Worm (Caenorhabditis elegans): ENCODE measurements around the gene ttr-20.

The ttr-20 gene

ce11 chrIV:4244510-4244909 is 2.1 kb upstream of the ttr-20 start, which contains the start of gene col-34:
Gene col-34, minus strand, starts transcription at chrIV:4244610.
- TF ChIP-seq nhr-237 (tag; optimal IDR thresholded peaks at IDR 0.05): no peak
- TF ChIP-seq drap-1 (GFP tag; optimal IDR thresholded peaks at IDR 0.05): no peak
- no peak for TF ChIP-seq bed-3 (GFP tag; optimal IDR thresholded peaks at IDR 0.05)
- TF ChIP-seq hlh-1 (tag; optimal IDR thresholded peaks at IDR 0.05): no peak

- TF ChIP-seq lin-13 (tag; optimal IDR thresholded peaks at IDR 0.05) (peak; percentile 15), sem-2 (GFP tag; optimal IDR thresholded peaks at IDR 0.05) (no peak), lsy-2 (tag; optimal IDR thresholded peaks at IDR 0.05) (peak; percentile 70), nhr-28 (tag; optimal IDR thresholded peaks at IDR 0.05) (no peak), ces-1 (GFP tag; optimal IDR thresholded peaks at IDR 0.05) (peak; percentile 68), sptf-1 (tag; optimal IDR thresholded peaks at IDR 0.05) (peak; percentile 29), cnd-1 (tag; optimal IDR thresholded peaks at IDR 0.05) (no peak), unc-62 (GFP tag; optimal IDR thresholded peaks at IDR 0.05) (no peak), mep-1 (tag; optimal IDR thresholded peaks at IDR 0.05) (peak; percentile 32), ceh-39 (tag; optimal IDR thresholded peaks at IDR 0.05) (peak; percentile 3), elt-3 (tag; optimal IDR thresholded peaks at IDR 0.05) (no peak), unc-120 (tag; optimal IDR thresholded peaks at IDR 0.05; ENCODE audit: poor library complexity, severe bottlenecking) (peak; percentile 42), pha-4 (tag; optimal IDR thresholded peaks at IDR 0.05) (peak; percentile 31), ztf-11 (tag; optimal IDR thresholded peaks at IDR 0.05) (no peak), mls-2 (tag; optimal IDR thresholded peaks at IDR 0.05) (no peak)
Measured at ce11 chrIV:4247334-4247733, 741 bp downstream of the ttr-20 start.

- TF ChIP-seq drap-1 (GFP tag; optimal IDR thresholded peaks at IDR 0.05) (no peak), nhr-76 (tag; optimal IDR thresholded peaks at IDR 0.05) (no peak), lsy-2 (tag; optimal IDR thresholded peaks at IDR 0.05) (no peak), elt-3 (tag; optimal IDR thresholded peaks at IDR 0.05) (no peak), nhr-28 (tag; optimal IDR thresholded peaks at IDR 0.05) (no peak), ceh-39 (tag; optimal IDR thresholded peaks at IDR 0.05) (no peak), snpc-4 (tag; optimal IDR thresholded peaks at IDR 0.05) (no peak), lin-32 (GFP tag; optimal IDR thresholded peaks at IDR 0.05) (no peak), cnd-1 (tag; optimal IDR thresholded peaks at IDR 0.05) (no peak)
Measured at ce11 chrIV:4247770-4248169, 1.2 kb downstream of the ttr-20 start, which contains the start of gene ama-1. Gene ama-1, plus strand, starts transcription at chrIV:4248070.

ce11 chrIV:4254989-4255582 is 8.5 kb downstream of the ttr-20 start:
- TF ChIP-seq ceh-39 (tag; optimal IDR thresholded peaks at IDR 0.05) (no peak), ceh-83 (GFP tag; optimal IDR thresholded peaks at IDR 0.05) (no peak), mls-2 (tag; optimal IDR thresholded peaks at IDR 0.05) (no peak), lin-32 (GFP tag; optimal IDR thresholded peaks at IDR 0.05) (no peak), elt-1 (tag; optimal IDR thresholded peaks at IDR 0.05; ENCODE audit: borderline replicate concordance, insufficient read depth) (no peak), hlh-1 (tag; optimal IDR thresholded peaks at IDR 0.05) (no peak), unc-62 (GFP tag; optimal IDR thresholded peaks at IDR 0.05) (no peak), nhr-76 (tag; optimal IDR thresholded peaks at IDR 0.05) (no peak), sem-2 (GFP tag; optimal IDR thresholded peaks at IDR 0.05) (no peak), ztf-11 (tag; optimal IDR thresholded peaks at IDR 0.05) (no peak), sptf-1 (tag; optimal IDR thresholded peaks at IDR 0.05) (no peak), nhr-28 (tag; optimal IDR thresholded peaks at IDR 0.05) (no peak), nhr-2 (tag; optimal IDR thresholded peaks at IDR 0.05) (no peak), nhr-12 (tag; optimal IDR thresholded peaks at IDR 0.05) (no peak), mab-5 (tag; optimal IDR thresholded peaks at IDR 0.05) (no peak), lsy-2 (tag; optimal IDR thresholded peaks at IDR 0.05) (no peak), mep-1 (tag; optimal IDR thresholded peaks at IDR 0.05) (no peak), M03D4.4 (tag; optimal IDR thresholded peaks at IDR 0.05) (no peak), zip-8 (tag; optimal IDR thresholded peaks at IDR 0.05) (no peak)

ce11 chrIV:4259433-4259832 is 12.8 kb downstream of the ttr-20 start:
- TF ChIP-seq ceh-83 (GFP tag; optimal IDR thresholded peaks at IDR 0.05) (no peak), snpc-4 (tag; optimal IDR thresholded peaks at IDR 0.05) (no peak), ceh-39 (tag; optimal IDR thresholded peaks at IDR 0.05) (no peak), nhr-28 (tag; optimal IDR thresholded peaks at IDR 0.05) (no peak), ztf-11 (tag; optimal IDR thresholded peaks at IDR 0.05) (no peak), ces-1 (GFP tag; optimal IDR thresholded peaks at IDR 0.05) (no peak), nhr-12 (tag; optimal IDR thresholded peaks at IDR 0.05) (no peak), nhr-237 (tag; optimal IDR thresholded peaks at IDR 0.05) (no peak), mep-1 (tag; optimal IDR thresholded peaks at IDR 0.05) (no peak), mab-5 (tag; optimal IDR thresholded peaks at IDR 0.05) (no peak), unc-62 (GFP tag; optimal IDR thresholded peaks at IDR 0.05) (no peak), sptf-1 (tag; optimal IDR thresholded peaks at IDR 0.05) (no peak), nhr-76 (tag; optimal IDR thresholded peaks at IDR 0.05) (no peak), lsy-2 (tag; optimal IDR thresholded peaks at IDR 0.05) (no peak), flh-1 (GFP tag; optimal IDR thresholded peaks at IDR 0.05) (no peak), drap-1 (GFP tag; optimal IDR thresholded peaks at IDR 0.05) (no peak), unc-39 (tag; optimal IDR thresholded peaks at IDR 0.05) (no peak), elt-1 (tag; optimal IDR thresholded peaks at IDR 0.05; ENCODE audit: borderline replicate concordance, insufficient read depth) (no peak), lin-32 (GFP tag; optimal IDR thresholded peaks at IDR 0.05) (no peak), elt-3 (tag; optimal IDR thresholded peaks at IDR 0.05) (no peak)
